Fruit fly (Drosophila melanogaster) whole organism, adult: ENCODE measurements around the gene CG1774.

Source experiments
- CG11617 ChIP-seq: fragments of 200-800 bp; sonication (Bioruptor generic); optimal IDR thresholded peaks from 2 replicates; lab custom pipeline; 2017; ENCODE audit warnings: mild to moderate bottlenecking, missing biosample characterization, missing genetic modification reagents, missing genetic modification characterization
- CG12768 ChIP-seq: fragments of 200-800 bp; sonication (Bioruptor generic); optimal IDR thresholded peaks from 2 replicates; lab custom pipeline; 2017; ENCODE audit warnings: missing biosample characterization, missing genetic modification characterization, mild to moderate bottlenecking, moderate library complexity, missing genetic modification reagents
- CG14711 ChIP-seq: fragments of 200-800 bp; sonication (Bioruptor generic); optimal IDR thresholded peaks from 2 replicates; lab custom pipeline; 2018; ENCODE audit warnings: missing biosample characterization, mild to moderate bottlenecking, missing genetic modification characterization, moderate library complexity
- CG1620 ChIP-seq: fragments of 200-800 bp; sonication (Bioruptor generic); optimal IDR thresholded peaks from 2 replicates; lab custom pipeline; 2016; ENCODE audit warnings: missing biosample characterization, missing genetic modification characterization
- CG33017 ChIP-seq: fragments of 200-800 bp; sonication (Bioruptor generic); optimal IDR thresholded peaks from 2 replicates; lab custom pipeline; 2018; ENCODE audit warnings: missing biosample characterization, mild to moderate bottlenecking, missing genetic modification characterization, moderate library complexity
- CG5204 ChIP-seq: fragments of 200-800 bp; sonication (Bioruptor generic); optimal IDR thresholded peaks from 2 replicates; lab custom pipeline; 2016; ENCODE audit warnings: missing biosample characterization, missing genetic modification characterization
- CG7045 ChIP-seq: fragments of 200-800 bp; sonication (Bioruptor generic); optimal IDR thresholded peaks from 2 replicates; lab custom pipeline; 2017; ENCODE audit warnings: missing biosample characterization, mild to moderate bottlenecking, missing genetic modification characterization
- CG7101 ChIP-seq: fragments of 200-800 bp; sonication (Bioruptor generic); optimal IDR thresholded peaks from 2 replicates; lab custom pipeline; 2018; ENCODE audit warnings: missing biosample characterization, mild to moderate bottlenecking, missing genetic modification characterization, moderate library complexity
- Clk ChIP-seq: fragments of 200-800 bp; sonication (Bioruptor generic); optimal IDR thresholded peaks from 2 replicates; lab custom pipeline; 2017; ENCODE audit warnings: missing biosample characterization, missing genetic modification characterization
- Crg-1 ChIP-seq: fragments of 200-800 bp; sonication (Bioruptor generic); optimal IDR thresholded peaks from 2 replicates; lab custom pipeline; 2016; ENCODE audit warnings: missing biosample characterization, missing genetic modification characterization
- Hr96 ChIP-seq: fragments of 200-800 bp; sonication (Bioruptor generic); optimal IDR thresholded peaks from 2 replicates; lab custom pipeline; 2016; ENCODE audit warnings: missing biosample characterization, missing genetic modification characterization
- Mnt ChIP-seq: fragments of 200-800 bp; sonication (Bioruptor generic); optimal IDR thresholded peaks from 2 replicates; lab custom pipeline; 2016; ENCODE audit warnings: missing biosample characterization, mild to moderate bottlenecking, missing genetic modification characterization
- bab1 ChIP-seq: fragments of 200-800 bp; sonication (Bioruptor generic); optimal IDR thresholded peaks from 3 replicates; lab custom pipeline; 2019; ENCODE audit warnings: missing biosample characterization, mild to moderate bottlenecking, missing genetic modification characterization, moderate library complexity
- cic ChIP-seq: fragments of 200-800 bp; sonication (Bioruptor generic); optimal IDR thresholded peaks from 2 replicates; lab custom pipeline; 2017; ENCODE audit warnings: missing biosample characterization, mild to moderate bottlenecking, missing genetic modification characterization, moderate library complexity
- cnc ChIP-seq, 2 experiments: fragments of >200 bp; optimal IDR thresholded peaks; 2 replicates each; lab custom pipeline; 2017
- kay ChIP-seq: fragments of 200-800 bp; sonication (Bioruptor generic); peaks from one replicate; lab custom pipeline; 2016; ENCODE audit warnings: missing biosample characterization, missing genetic modification characterization, borderline replicate concordance
- ovo ChIP-seq: fragments of 200-800 bp; sonication (Bioruptor generic); optimal IDR thresholded peaks from 2 replicates; lab custom pipeline; 2016; ENCODE audit warnings: missing biosample characterization, missing genetic modification characterization
- pad ChIP-seq: fragments of 200-800 bp; sonication (Bioruptor generic); optimal IDR thresholded peaks from 3 replicates; lab custom pipeline; 2017; ENCODE audit warnings: missing biosample characterization, missing genetic modification characterization, mild to moderate bottlenecking, moderate library complexity, missing genetic modification reagents
- tj ChIP-seq: fragments of 200-800 bp; sonication (Bioruptor generic); optimal IDR thresholded peaks from 3 replicates; lab custom pipeline; 2017; ENCODE audit warnings: missing biosample characterization, mild to moderate bottlenecking, missing genetic modification characterization, moderate library complexity
- toe ChIP-seq: fragments of 200-800 bp; sonication (Bioruptor generic); optimal IDR thresholded peaks from 2 replicates; lab custom pipeline; 2016; ENCODE audit warnings: missing biosample characterization, missing genetic modification characterization

CG1774 gene

dm6 chr3R:31599538-31600313, 7.1 kb downstream of the CG1774 start:
- no peak for TF ChIP-seq CG5204 (GFP tag; lab: Kevin White, UChicago)
- peak; percentile 75 for TF ChIP-seq cic (GFP tag; lab: Kevin White, UChicago)
- TF ChIP-seq kay (GFP tag; lab: Kevin White, UChicago) = peak; percentile 53
- no peak for TF ChIP-seq Clk (GFP tag; lab: Kevin White, UChicago)
- TF ChIP-seq toe (GFP tag; lab: Kevin White, UChicago) = no peak
- no peak for TF ChIP-seq CG1620 (GFP tag; lab: Kevin White, UChicago)
- TF ChIP-seq tj (GFP tag; lab: Kevin White, UChicago) = no peak
- peak; percentile 22 for TF ChIP-seq CG7045 (GFP tag; lab: Kevin White, UChicago)
- no peak for TF ChIP-seq cnc (optimal IDR thresholded peaks at IDR 0.05; lab: Kevin White, UChicago)
- peak; percentile 18 for TF ChIP-seq CG12768 (GFP tag; lab: Kevin White, UChicago)
- no peak for TF ChIP-seq CG33017
- TF ChIP-seq Crg-1 (GFP tag; lab: Kevin White, UChicago) = no peak

- TF ChIP-seq bab1 (no peak), CG33017 (no peak), cnc (optimal IDR thresholded peaks at IDR 0.05; lab: Kevin White, UChicago) (no peak), CG5204 (GFP tag; lab: Kevin White, UChicago) (no peak), tj (GFP tag; lab: Kevin White, UChicago) (no peak)
These were observed 10.6 kb downstream of the CG1774 start for dm6 chr3R:31603246-31603645.

- TF ChIP-seq ovo (no peak), CG1620 (GFP tag; lab: Kevin White, UChicago) (peak; percentile 15), kay (GFP tag; lab: Kevin White, UChicago) (no peak), Mnt (no peak), Crg-1 (GFP tag; lab: Kevin White, UChicago) (no peak), cic (GFP tag; lab: Kevin White, UChicago) (no peak), bab1 (no peak), CG14711 (no peak)
These were observed 11.1 kb downstream of the CG1774 start for dm6 chr3R:31603655-31604054.

dm6 chr3R:31604409-31605116, 12.0 kb downstream of the CG1774 start:
- TF ChIP-seq cnc (optimal IDR thresholded peaks at IDR 0.05; lab: Kevin White, UChicago) (no peak), tj (GFP tag; lab: Kevin White, UChicago) (peak; percentile 69), Crg-1 (GFP tag; lab: Kevin White, UChicago) (no peak), ovo (peak; percentile 27), Hr96 (GFP tag; lab: Kevin White, UChicago) (no peak)

dm6 chr3R:31605117-31605432, 12.5 kb downstream of the CG1774 start:
- no peak for TF ChIP-seq Mnt
- no peak for TF ChIP-seq CG14711
- TF ChIP-seq ovo = no peak
- no peak for TF ChIP-seq CG11617 (GFP tag; lab: Kevin White, UChicago)
- TF ChIP-seq toe (GFP tag; lab: Kevin White, UChicago) = no peak
- TF ChIP-seq CG7101 (tag; lab: Kevin White, UChicago) = no peak
- no peak for TF ChIP-seq pad
- no peak for TF ChIP-seq Clk (GFP tag; lab: Kevin White, UChicago)
- TF ChIP-seq CG7045 (GFP tag; lab: Kevin White, UChicago) = no peak

- TF ChIP-seq Clk (GFP tag; lab: Kevin White, UChicago) (no peak), CG14711 (no peak), CG5204 (GFP tag; lab: Kevin White, UChicago) (no peak), CG7101 (tag; lab: Kevin White, UChicago) (no peak), cnc (optimal IDR thresholded peaks at IDR 0.05; lab: Kevin White, UChicago) (no peak), Mnt (no peak)
These were observed 13.2 kb downstream of the CG1774 start for dm6 chr3R:31605790-31606189.

dm6 chr3R:31606242-31607143, 13.9 kb downstream of the CG1774 start:
- TF ChIP-seq CG12768 (GFP tag; lab: Kevin White, UChicago) (peak; percentile 2), Hr96 (GFP tag; lab: Kevin White, UChicago) (peak; percentile 6), CG7045 (GFP tag; lab: Kevin White, UChicago) (no peak)
